Worm (Caenorhabditis elegans): Measurements from ENCODE around the gene oac-15.

Gene oac-15

DNA sequence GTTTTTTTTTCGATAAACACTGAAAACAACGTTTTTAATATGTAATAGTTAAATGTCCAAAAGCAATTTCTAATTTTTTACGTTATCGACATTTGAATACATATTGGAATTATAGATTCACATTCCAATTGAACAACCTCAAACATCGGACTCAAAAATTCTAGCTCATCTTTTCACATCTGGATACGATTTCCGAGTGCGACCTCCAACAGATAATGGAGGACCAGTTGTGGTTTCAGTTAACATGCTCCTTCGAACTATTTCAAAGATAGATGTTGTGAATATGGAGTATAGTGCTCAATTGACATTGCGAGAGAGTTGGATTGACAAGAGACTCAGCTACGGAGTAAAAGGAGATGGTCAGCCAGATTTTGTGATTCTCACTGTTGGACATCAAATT is 10.3 kb upstream of the oac-15 start:
- TF ChIP-seq unc-62 (GFP tag; optimal IDR thresholded peaks at IDR 0.05), result no peak

DNA sequence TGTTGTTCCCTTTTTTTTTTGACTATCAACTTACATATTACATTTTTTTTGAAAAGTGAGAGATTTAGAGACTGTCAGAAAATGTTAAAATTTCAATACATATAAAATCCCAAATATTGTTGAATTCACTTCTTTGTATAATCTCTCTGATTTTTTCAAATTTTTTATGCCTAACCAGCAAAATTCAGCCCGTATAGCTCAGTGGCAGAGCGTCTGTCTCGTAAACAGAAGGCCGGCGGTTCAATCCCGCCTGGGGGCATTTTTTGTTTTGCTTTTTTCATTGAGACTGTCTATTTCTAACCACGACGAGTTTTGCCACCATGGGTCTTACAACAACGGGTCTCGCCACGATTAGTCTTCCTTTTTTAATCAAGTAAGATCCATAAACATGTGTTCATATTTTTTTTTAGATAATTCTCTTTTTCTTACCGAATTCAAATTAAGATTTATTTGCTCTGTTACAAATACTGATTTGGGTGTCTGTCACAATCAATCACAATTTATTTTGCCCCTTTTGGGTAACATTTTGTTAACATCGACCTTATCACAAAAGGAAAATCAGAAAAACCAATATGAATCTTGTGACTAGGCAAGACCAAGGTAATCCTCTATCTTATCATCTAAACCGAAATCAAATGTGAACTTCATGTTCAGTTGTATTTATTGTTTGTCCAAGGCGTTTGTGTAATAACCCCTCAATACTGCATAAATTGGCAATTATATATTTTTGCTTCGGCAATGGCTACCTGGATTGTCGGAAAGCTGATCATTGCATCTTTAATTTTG is 9.4 kb upstream of the oac-15 start, which contains the start of gene glc-1:
Gene glc-1 (plus strand): TSS at position 663 of the 786 bp plus-strand sequence.
- no peak for TF ChIP-seq unc-62 (GFP tag; optimal IDR thresholded peaks at IDR 0.05)

DNA sequence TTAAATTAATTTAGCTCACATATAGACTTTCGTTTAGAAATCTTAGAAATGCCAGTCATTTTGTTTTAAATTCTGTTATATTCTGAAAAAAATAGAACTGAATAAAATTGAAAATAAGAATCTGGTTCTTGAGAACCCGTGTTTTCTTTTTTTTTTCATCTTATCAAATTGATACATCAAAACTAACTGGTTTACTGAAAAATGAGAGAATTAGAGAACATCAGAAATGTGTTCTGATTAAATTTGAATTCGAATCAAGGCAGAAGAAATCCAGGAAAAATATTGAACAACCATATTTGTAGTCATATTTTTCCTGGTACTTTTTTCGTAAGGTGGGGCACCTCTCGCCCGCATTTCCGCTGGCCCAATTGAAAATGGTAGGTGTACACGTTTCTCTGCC is 8.8 kb upstream of the oac-15 start, which contains the start of gene F11A5.15:
Gene F11A5.15 (minus strand): TSS at position 101 of the 400 bp plus-strand sequence.
- no peak for TF ChIP-seq unc-62 (GFP tag; optimal IDR thresholded peaks at IDR 0.05)

ce11 chrV:16214505-16214904 is 4.8 kb upstream of the oac-15 start, which contains the start of gene F11A5.9:
Gene F11A5.9 (plus strand): TSS chrV:16214890.
- TF ChIP-seq unc-62 (GFP tag; optimal IDR thresholded peaks at IDR 0.05), result no peak

DNA sequence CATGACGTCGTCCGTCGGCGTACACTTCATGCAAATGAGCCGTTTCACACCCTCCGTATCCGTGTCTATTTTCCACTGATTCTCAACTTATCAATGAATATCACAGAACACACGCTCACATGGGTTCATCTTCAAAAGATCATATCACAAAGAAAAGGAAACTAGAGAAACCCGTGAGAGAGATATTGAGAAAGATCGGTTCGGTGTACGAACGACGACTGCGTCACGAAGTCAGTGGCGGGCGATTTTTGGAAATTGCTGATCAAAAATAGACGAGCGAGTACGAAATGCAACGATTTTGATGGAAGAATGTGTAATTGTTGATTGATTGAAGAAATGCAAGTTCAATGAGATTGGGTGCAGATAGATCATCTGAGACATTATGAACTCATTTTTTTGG is 3.6 kb upstream of the oac-15 start:
- no peak for TF ChIP-seq unc-62 (GFP tag; optimal IDR thresholded peaks at IDR 0.05)

DNA sequence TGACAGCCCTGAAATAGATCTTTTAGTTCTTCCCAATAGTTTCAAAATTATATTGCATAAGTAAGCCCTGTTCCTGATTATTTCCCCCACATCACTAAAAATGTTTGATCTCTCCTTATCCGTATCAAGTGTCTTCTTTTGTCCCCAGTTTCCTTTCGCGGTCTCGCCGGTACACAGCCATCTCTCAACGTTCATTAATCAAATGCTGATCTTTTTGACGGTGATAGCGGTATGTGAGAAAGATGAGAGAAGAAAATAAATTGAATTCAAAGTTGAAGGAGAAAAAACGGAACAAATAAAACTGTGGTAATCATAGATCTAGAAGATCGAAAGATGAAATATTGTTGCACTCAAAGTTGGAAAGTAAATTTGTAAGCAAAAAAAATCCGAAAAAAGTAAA is 2.0 kb upstream of the oac-15 start:
- no peak for TF ChIP-seq unc-62 (GFP tag; optimal IDR thresholded peaks at IDR 0.05)

DNA sequence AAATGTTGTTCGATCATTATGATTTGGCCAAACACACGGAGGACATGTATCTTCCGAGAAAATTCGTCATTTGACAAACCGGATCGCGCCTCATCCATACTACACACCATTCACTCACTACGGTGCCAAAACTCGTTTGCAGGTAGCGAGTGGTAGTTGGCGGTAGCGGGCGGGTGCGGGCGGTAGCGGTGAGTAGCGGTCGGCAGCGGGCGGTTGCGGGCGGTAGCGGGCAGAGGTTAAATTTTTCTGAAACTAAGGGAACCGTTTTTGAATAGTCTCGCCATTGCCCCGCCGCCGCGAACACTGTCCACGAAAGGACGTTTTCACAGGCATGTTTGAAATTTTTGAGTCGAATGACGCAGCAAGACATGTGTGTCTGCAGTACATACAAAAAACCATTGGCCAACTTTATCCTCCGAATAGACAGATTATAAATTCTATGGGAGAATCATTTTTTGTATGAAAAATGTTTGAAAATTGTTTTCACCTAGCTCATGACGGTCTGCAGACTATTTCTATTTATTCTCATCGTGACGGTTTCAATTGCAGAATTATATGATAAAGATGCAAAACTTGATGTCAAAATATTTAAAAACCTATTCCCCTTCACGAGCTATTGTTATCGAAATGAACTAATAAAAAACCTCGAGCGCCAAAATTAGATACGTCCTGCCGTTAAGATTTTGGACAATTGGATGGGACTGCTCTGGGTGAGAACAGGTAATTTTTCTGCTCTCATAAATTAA is 693 bp upstream of the oac-15 start, which contains the start of gene F11A5.16:
Gene F11A5.16 (plus strand): TSS at position 696 of the 746 bp plus-strand sequence.
- no peak for TF ChIP-seq unc-62 (GFP tag; optimal IDR thresholded peaks at IDR 0.05)

DNA sequence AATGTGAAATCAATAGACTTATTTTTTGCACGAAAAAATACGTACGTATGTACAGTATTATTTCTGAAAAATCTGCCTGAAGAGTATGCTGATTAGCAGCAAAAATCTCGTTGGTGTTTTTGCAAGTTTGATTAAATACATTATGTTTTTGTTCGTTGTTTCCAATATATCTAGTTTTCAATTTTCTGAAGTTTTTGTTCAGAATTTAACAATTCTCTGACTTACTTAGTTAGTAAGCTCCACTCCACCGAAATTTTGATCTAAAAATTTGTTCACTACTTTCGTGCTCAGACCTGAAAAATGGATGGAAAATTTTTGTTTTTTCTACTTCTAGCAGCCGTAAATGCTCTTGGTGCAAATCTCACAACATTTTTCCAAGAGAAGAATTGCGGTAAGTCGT is 4.8 kb downstream of the oac-15 start, which contains the start of gene irld-26:
Gene irld-26 (plus strand): TSS at position 301 of the 400 bp plus-strand sequence.
- no peak for TF ChIP-seq unc-62 (GFP tag; optimal IDR thresholded peaks at IDR 0.05)

DNA sequence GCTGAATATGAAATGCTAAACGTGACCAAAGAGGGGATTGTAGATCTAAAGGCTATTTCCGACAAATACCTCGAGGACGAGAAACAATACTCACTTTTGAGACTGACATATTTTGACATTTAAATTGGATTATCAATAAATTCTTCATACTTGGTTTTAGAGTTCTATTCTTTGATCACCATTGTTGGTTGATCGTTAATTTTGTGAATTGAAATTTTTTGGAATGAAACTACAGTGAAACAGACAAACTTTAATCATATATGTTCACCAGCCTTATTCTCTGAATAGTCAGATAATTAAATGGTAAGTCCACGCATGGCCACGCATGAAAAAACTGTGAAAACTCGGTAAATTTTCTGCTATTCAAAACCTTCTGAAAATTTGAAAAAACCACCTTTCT is 7.1 kb downstream of the oac-15 start, which contains the start of gene F11A5.18:
Gene F11A5.18 (plus strand): TSS at position 301 of the 400 bp plus-strand sequence.
- TF ChIP-seq unc-62 (GFP tag; optimal IDR thresholded peaks at IDR 0.05), result no peak

DNA sequence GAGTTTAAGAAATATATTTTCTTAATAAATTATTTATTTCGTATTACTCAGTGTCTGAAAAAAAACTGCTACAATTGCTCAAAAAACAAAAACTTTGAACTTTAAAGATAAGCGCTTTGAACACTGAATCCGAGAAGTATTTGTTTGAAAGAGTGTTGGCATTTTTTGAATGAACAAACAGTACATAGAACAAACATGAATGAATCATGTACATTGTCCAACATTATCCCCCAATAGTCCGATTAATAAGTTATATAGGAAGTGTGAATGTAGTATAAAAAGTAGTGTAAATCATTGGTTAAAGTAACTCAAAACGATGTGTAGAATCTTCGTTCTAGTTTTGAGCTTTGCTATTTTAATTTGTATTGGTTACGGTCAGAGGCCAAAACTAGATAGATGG is 8.0 kb downstream of the oac-15 start, which contains the start of gene F11A5.17:
Gene F11A5.17 (plus strand): TSS at position 301 of the 400 bp plus-strand sequence.
- TF ChIP-seq unc-62 (GFP tag; optimal IDR thresholded peaks at IDR 0.05), result no peak

DNA sequence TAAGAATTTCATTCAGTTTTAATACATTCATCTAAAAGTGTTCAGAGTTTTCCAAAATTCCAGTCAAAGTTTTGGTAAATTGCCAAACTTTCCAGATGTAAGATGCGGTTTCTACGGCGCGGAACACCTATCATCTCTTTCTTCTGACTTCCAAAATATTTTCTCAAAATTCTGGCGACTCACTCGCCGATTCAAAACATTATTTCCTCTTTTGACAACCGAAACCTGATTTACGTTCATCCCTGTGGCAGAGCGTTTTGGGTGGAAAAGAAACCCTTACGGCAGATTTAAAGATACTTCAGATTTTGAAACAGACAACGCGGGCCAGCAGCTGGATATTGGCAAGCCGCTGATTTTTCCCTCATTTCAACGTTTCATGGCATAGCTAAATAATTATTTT is 11.7 kb downstream of the oac-15 start, which contains the start of gene F11A5.5:
Gene F11A5.5 (plus strand): TSS at position 301 of the 400 bp plus-strand sequence.
- no peak for TF ChIP-seq unc-62 (GFP tag; optimal IDR thresholded peaks at IDR 0.05)

- TF ChIP-seq unc-62 (GFP tag; optimal IDR thresholded peaks at IDR 0.05), result no peak
These were observed 14.4 kb downstream of the oac-15 start, which contains the start of gene rabr-3 for ce11 chrV:16195379-16195778. Gene rabr-3 (plus strand): TSS chrV:16195679.

ce11 chrV:16194639-16195038 is 15.1 kb downstream of the oac-15 start, which contains the start of gene rabr-4:
Gene rabr-4 (plus strand): TSS chrV:16194939.
- TF ChIP-seq unc-62 (GFP tag; optimal IDR thresholded peaks at IDR 0.05), result no peak

DNA sequence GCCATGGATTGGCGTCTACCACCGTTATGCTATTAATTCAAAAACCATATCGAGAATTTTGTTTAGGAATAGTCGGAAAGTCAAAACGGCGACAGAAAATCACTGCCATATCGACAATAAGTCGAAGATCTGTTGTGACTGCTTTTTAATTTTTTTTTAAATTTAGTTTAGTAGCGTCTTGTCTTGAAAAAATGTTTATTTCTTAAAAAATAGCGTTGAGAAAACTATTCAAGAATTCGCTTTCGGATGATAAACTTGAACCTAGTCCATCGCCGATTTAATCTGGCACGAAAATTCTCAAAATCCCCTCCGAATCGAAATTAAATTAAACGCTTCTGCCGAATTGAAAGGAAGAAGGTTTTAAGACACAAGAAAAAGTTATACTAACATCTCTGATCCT is 17.6 kb downstream of the oac-15 start, which contains the start of gene srh-279:
Gene srh-279 (plus strand): TSS at position 301 of the 400 bp plus-strand sequence.
- TF ChIP-seq unc-62 (GFP tag; optimal IDR thresholded peaks at IDR 0.05), result no peak

- no peak for TF ChIP-seq unc-62 (GFP tag; optimal IDR thresholded peaks at IDR 0.05)
These were observed 19.3 kb downstream of the oac-15 start, which contains the start of gene srh-281 for ce11 chrV:16190485-16190884. Gene srh-281 (plus strand): TSS chrV:16190785.

ce11 chrV:16183357-16183756 is 26.4 kb downstream of the oac-15 start, which contains the start of gene srz-14:
Gene srz-14 (plus strand): TSS chrV:16183657.
- no peak for TF ChIP-seq unc-62 (GFP tag; optimal IDR thresholded peaks at IDR 0.05)

Measured in whole organism, dauer.